Fruit fly (Drosophila melanogaster) S2 (cell line): ENCODE results near the gene CG5151.

Experiments
- CG8478 ChIP-seq: fragments of >200 bp; optimal IDR thresholded peaks from 2 replicates; lab custom pipeline; 2018
- CTCF ChIP-seq, 2 experiments: fragments of >200 bp; optimal IDR thresholded peaks; 2 replicates each; lab custom pipeline; 2018

DNA sequence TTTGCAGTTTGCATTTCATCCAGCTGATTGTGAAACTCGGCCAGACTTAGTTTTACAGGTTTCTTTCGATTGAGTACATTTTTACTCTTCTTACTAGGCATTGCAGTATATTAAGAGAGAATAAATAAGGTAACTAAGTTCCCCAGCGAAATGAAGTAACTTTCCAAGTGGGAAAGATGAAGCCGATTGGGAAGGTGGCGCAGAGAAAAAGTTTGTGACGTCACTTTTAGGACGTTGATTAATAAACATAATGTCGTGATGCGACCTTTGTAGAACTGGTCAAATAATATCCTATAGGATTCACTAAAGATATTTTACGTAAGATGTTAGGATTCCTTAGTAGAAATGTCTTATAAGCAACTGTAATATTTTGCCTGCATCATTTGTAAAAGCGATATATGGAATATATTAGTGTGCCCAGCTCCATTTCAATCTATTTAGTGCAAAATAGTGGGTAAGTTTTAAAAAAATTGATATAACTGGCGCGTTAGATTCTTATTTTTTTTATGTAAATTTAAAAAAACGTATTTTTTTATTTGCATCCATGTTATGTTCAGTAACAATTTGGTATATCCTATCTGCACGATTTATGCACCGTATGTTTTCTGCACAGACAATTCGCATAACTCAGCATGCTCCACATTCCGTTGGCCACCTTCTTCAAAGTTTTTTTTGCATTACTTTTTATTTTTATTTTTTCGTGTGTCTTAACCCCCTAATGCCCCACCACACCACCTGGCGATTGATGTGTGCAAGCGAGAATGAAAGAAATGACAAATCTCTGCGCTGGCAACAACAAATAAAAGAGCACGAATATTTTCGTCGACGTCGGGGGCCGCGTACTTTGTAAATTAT lies 20.6 kb downstream of the CG5151 start, which contains the start of gene CG32152:
- no peak for TF ChIP-seq CG8478 (lab: Kevin White, UChicago)
- no peak for TF ChIP-seq CTCF (optimal IDR thresholded peaks at IDR 0.05; lab: Kevin White, UChicago)
